Fruit fly (Drosophila melanogaster): Measurements from ENCODE around the gene CG18809.
A peak's percentile ranks its signal among the peaks of the same experiment; 100 is the strongest.

CG18809 gene

dm6 chrX:19765490-19766212, 21.5 kb upstream of the CG18809 start (continued):
- TF ChIP-seq hbn (GFP tag; IDR thresholded peaks at IDR 0.05; ENCODE audit: partially characterized antibody) (no peak), Awh (GFP tag; IDR thresholded peaks at IDR 0.05) (no peak), Poxn (GFP tag; IDR thresholded peaks at IDR 0.05) (no peak), Hmx (GFP tag; optimal IDR thresholded peaks at IDR 0.05) (no peak), stc (GFP tag; IDR thresholded peaks at IDR 0.05) (no peak), Fer3 (tag; optimal IDR thresholded peaks at IDR 0.05) (no peak), org-1 (GFP tag; optimal IDR thresholded peaks at IDR 0.05) (no peak), CG9876 (GFP tag; optimal IDR thresholded peaks at IDR 0.05) (no peak), CG12942 (GFP tag; optimal IDR thresholded peaks at IDR 0.05) (no peak), bigmax (GFP tag; optimal IDR thresholded peaks at IDR 0.05) (no peak), usp (GFP tag; optimal IDR thresholded peaks at IDR 0.05) (no peak), dmrt99B (tag; optimal IDR thresholded peaks at IDR 0.05) (no peak), CHES-1-like (GFP tag; optimal IDR thresholded peaks at IDR 0.05) (no peak), CG18599 (GFP tag; optimal IDR thresholded peaks at IDR 0.05) (no peak), Lim3 (GFP tag; IDR thresholded peaks at IDR 0.05) (no peak), amos (GFP tag; IDR thresholded peaks at IDR 0.05; ENCODE audit: partially characterized antibody) (no peak), eyg (GFP tag; optimal IDR thresholded peaks at IDR 0.05) (no peak), kah (GFP tag; optimal IDR thresholded peaks at IDR 0.05) (peak; percentile 88), Mes4 (GFP tag; optimal IDR thresholded peaks at IDR 0.05) (no peak), ssp (GFP tag; IDR thresholded peaks at IDR 0.05) (no peak), CG6791 (GFP tag; IDR thresholded peaks at IDR 0.05; ENCODE audit: partially characterized antibody) (no peak), CG10321 (GFP tag; IDR thresholded peaks at IDR 0.05) (no peak), MESR4 (GFP tag; optimal IDR thresholded peaks at IDR 0.05) (no peak), sc (optimal IDR thresholded peaks at IDR 0.05) (no peak), sc (GFP tag; optimal IDR thresholded peaks at IDR 0.05) (no peak), nom (GFP tag; optimal IDR thresholded peaks at IDR 0.05) (no peak), CG13287 (GFP tag; IDR thresholded peaks at IDR 0.05; ENCODE audit: partially characterized antibody) (no peak), CG2678 (tag; optimal IDR thresholded peaks at IDR 0.05) (no peak), pb (GFP tag; optimal IDR thresholded peaks at IDR 0.05) (no peak), CG8765 (GFP tag; IDR thresholded peaks at IDR 0.05) (no peak), Doc2 (GFP tag; IDR thresholded peaks at IDR 0.05) (no peak), CG6272 (GFP tag; IDR thresholded peaks at IDR 0.05) (no peak), CG9437 (GFP tag; optimal IDR thresholded peaks at IDR 0.05) (no peak), Xbp1 (GFP tag; optimal IDR thresholded peaks at IDR 0.05) (no peak), CG14710 (tag; optimal IDR thresholded peaks at IDR 0.05) (peak; percentile 55), Sry-δ (GFP tag; optimal IDR thresholded peaks at IDR 0.05) (no peak), CG3163 (GFP tag; optimal IDR thresholded peaks at IDR 0.05) (no peak), toy (GFP tag; IDR thresholded peaks at IDR 0.05) (no peak), BtbVII (GFP tag; optimal IDR thresholded peaks at IDR 0.05) (no peak), CG6254 (GFP tag; optimal IDR thresholded peaks at IDR 0.05) (no peak), ranshi (GFP tag; IDR thresholded peaks at IDR 0.05) (no peak), ham (GFP tag; IDR thresholded peaks at IDR 0.05) (no peak), CG6765 (GFP tag; optimal IDR thresholded peaks at IDR 0.05) (no peak), BEAF-32 (GFP tag; optimal IDR thresholded peaks at IDR 0.05) (no peak), hkb (optimal IDR thresholded peaks at IDR 0.05) (no peak), hkb (GFP tag; IDR thresholded peaks at IDR 0.05) (no peak), CG2199 (GFP tag; IDR thresholded peaks at IDR 0.05) (0 out of 3 replicates have a peak, but pooled peaks have one; percentile 68), CG15514 (GFP tag; optimal IDR thresholded peaks at IDR 0.05) (no peak), CG13775 (GFP tag; optimal IDR thresholded peaks at IDR 0.05) (peak; percentile 15), exex (tag; optimal IDR thresholded peaks at IDR 0.05) (no peak), inv (GFP tag; IDR thresholded peaks at IDR 0.05; ENCODE audit: partially characterized antibody) (no peak)

Data from whole organism, embryonic.